Fruit fly (Drosophila melanogaster) Kc167 (cell line): ENCODE data around the gene CG32793.

Experiments used
- Myc ChIP-seq: fragments of >200 bp; optimal IDR thresholded peaks from 2 replicates; lab custom pipeline; 2017; ENCODE audit warnings: missing external identifiers
- Sin3A ChIP-seq: fragments of >200 bp; optimal IDR thresholded peaks from 2 replicates; lab custom pipeline; 2018; ENCODE audit warnings: missing external identifiers
- h ChIP-seq: fragments of >200 bp; optimal IDR thresholded peaks from 3 replicates; lab custom pipeline; 2018; ENCODE audit warnings: missing external identifiers
- insv ChIP-seq: fragments of >200 bp; optimal IDR thresholded peaks from 3 replicates; lab custom pipeline; 2018; ENCODE audit warnings: missing external identifiers
- psq ChIP-seq: fragments of >200 bp; optimal IDR thresholded peaks from 2 replicates; lab custom pipeline; 2017; ENCODE audit warnings: missing external identifiers
- ttk ChIP-seq: sonication (Bioruptor generic); optimal IDR thresholded peaks from 2 replicates; lab custom pipeline; 2017; ENCODE audit warnings: missing external identifiers

Gene CG32793

DNA sequence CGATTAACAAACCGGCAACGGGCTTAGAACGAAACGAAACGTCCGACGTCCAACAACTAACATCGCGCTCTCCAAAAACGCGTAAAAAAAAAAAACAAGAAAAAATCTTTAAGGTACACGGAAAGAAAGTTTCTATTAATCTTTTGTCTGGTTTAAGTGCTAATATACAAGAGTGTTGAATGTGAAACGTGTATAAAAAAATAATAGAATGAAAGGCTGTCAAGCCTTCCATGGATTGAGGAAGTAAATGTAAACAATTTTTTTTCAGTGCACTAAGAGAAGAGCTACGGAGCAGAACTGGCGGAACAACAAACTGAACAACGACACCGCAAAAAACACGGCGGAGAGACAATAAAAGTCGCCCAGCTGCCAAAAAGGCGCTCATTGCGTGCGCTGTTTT, 9.9 kb upstream of the CG32793 start, which contains the start of gene CG3588:
Gene CG3588 (plus strand): TSS at position 29 of the 400 bp plus-strand sequence.
- TF ChIP-seq insv (lab: Kevin White, UChicago) (no peak), ttk (no peak), Myc (lab: Kevin White, UChicago) (no peak)

DNA sequence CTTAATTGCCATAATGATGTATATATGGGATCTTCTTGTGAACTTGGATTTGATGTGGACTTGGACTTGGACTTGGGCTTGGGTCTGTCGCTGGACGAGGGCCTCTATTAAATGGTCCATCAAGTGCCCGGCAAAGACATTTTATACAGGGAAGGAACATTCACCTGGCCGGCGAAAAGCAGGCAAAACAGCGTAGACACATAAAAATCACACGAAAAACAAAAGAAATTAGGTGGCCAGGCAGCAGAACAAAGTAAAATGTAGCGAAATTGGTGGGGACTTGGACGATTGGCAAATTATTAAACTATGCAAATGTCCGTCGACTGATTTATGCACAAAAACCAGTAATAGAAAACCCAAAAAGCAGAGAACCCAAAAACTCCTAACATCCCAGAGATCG, 2.4 kb upstream of the CG32793 start, which contains the start of gene CG14424:
Gene CG14424 (minus strand): TSS at position 101 of the 400 bp plus-strand sequence.
- TF ChIP-seq psq (lab: Kevin White, UChicago) (no peak), Myc (lab: Kevin White, UChicago) (no peak)

DNA sequence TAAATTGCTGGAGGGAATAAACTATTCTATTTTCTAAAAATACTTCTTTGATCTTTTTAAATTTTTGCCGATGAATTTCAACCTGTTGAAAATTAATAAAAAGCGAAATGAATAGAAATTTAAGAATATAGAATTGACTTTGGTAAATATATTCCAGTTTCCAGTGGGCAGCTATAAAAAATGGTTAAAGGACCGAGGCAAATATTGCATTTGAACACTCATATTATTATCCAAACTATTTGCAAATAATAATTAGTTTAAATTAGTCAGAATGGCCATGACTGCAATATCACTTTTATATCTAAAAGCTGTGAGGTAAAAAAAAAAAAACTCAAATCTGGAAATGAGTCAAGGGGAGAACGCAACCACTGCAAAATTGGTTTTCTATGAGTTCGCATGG, 5.2 kb downstream of the CG32793 start, which contains the start of gene CG3592:
Gene CG3592 (plus strand): TSS at position 301 of the 400 bp plus-strand sequence.
- no peak for TF ChIP-seq insv (lab: Kevin White, UChicago)
- no peak for TF ChIP-seq Sin3A
- TF ChIP-seq h (lab: Kevin White, UChicago), result no peak
- TF ChIP-seq ttk, result no peak
- TF ChIP-seq Myc (lab: Kevin White, UChicago), result no peak
- no peak for TF ChIP-seq psq (lab: Kevin White, UChicago)

DNA sequence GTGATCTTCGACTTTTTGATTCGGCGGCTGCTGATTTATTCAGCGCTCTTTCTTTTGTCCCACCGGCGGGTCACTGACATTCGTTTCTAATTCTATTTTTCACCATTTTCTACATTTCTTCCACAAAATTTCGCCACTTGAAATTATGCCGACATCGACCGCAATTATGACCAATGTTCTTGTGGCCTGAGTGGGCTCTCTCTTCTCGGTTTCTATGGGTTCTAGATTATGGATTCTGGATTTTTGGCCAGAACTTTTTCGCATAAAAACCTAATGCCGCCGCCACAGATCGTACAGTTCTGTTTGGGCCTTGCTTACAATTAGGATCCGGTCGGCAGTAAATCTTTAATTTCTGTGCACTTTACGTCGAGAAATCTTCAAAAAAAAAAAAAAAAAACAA, 7.1 kb downstream of the CG32793 start, which contains the start of gene CG3598:
Gene CG3598 (plus strand): TSS at position 301 of the 400 bp plus-strand sequence.
- no peak for TF ChIP-seq Sin3A
- TF ChIP-seq ttk, result no peak
- TF ChIP-seq psq (lab: Kevin White, UChicago), result no peak
- TF ChIP-seq insv (lab: Kevin White, UChicago), result no peak
- TF ChIP-seq h (lab: Kevin White, UChicago), result no peak
- TF ChIP-seq Myc (lab: Kevin White, UChicago), result no peak

DNA sequence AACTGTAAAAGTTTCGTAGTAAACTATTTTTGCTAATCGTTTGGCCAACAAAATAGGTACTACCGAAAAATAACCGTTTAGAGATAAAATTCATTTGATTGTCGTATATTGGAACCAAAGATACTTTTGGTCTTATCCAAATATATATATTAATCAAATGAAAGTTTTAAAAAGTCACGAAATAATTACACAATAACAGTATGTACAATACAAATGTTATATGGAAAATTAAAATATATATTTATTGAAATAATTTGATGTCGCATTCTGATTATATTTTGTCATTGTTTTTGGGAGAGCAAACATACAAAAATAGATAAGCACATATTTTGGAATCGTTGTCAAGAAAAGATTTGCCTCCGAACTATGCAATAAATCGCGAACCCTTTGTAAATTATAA, 9.0 kb downstream of the CG32793 start, which contains the start of gene CG14420:
Gene CG14420 (plus strand): TSS at position 301 of the 400 bp plus-strand sequence.
- TF ChIP-seq psq (lab: Kevin White, UChicago) (no peak), Sin3A (no peak), ttk (no peak), Myc (lab: Kevin White, UChicago) (no peak), insv (lab: Kevin White, UChicago) (no peak)

DNA sequence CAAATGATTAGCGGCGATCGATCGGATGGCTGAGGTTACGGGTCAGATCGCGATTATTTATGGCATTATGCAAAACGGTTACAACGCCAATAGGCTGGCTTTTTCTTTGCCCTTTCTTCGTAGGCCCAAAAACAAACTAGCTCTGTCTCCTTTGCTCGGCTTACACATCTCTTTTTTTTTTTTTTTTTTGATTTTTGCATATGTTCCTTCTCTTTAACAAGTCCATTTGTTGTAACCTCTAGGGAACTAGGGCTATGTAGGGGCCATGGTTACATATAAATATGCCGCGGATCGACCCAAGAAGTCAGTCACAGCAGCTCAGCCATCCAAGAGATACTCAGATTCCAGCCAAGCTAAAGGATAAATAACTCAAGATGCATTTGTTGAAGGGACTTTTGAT, 11.5 kb downstream of the CG32793 start, which contains the start of gene CG14421:
Gene CG14421 (plus strand): TSS at position 301 of the 400 bp plus-strand sequence.
- TF ChIP-seq insv (lab: Kevin White, UChicago), result no peak
- no peak for TF ChIP-seq Sin3A
- TF ChIP-seq psq (lab: Kevin White, UChicago), result no peak
- TF ChIP-seq Myc (lab: Kevin White, UChicago), result no peak
- TF ChIP-seq h (lab: Kevin White, UChicago), result no peak
- no peak for TF ChIP-seq ttk

DNA sequence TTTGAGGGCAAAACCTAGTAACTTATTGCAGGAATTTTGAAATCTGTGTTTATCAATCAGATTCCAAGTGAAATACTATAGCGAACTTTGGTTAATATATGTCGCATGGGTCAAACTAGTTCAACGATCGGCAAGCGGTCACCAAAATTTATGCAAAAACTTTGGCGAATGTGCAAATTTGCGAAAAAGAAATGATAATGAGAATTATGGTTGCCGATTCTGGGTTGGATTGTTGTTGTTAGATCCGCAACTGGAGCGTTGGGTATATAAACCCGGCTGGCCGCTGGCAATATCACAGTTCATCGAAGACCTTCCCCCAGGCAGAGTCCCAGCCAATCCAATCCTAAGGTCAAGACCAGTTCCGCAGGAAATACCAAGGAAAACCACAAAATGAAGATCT, 13.5 kb downstream of the CG32793 start, which contains the start of gene CG14422:
Gene CG14422 (plus strand): TSS at position 301 of the 400 bp plus-strand sequence.
- TF ChIP-seq Sin3A (no peak), psq (lab: Kevin White, UChicago) (no peak), ttk (no peak), h (lab: Kevin White, UChicago) (no peak)

DNA sequence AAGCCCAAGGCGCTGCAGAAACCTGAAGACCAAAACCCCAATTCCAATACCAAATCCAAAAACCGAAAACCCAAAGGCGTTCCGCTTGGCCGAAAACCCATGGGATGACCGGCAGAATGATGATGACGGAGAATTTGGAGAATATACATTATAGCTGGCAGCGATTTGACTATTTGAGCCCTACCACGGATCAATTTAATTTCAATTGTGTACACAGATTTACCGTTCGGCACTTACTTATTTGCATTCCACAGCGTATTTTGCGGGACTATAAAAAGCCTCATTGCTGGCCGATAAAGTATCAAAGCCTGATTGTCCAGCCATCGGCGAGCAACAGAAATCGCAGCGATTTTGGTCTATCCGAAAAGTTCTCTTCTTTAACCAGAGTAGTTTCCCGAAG, 15.5 kb downstream of the CG32793 start, which contains the start of gene CG14423:
Gene CG14423 (plus strand): TSS at position 301 of the 400 bp plus-strand sequence.
- TF ChIP-seq psq (lab: Kevin White, UChicago) (no peak), h (lab: Kevin White, UChicago) (no peak), insv (lab: Kevin White, UChicago) (no peak), Sin3A (no peak), ttk (no peak), Myc (lab: Kevin White, UChicago) (no peak)

DNA sequence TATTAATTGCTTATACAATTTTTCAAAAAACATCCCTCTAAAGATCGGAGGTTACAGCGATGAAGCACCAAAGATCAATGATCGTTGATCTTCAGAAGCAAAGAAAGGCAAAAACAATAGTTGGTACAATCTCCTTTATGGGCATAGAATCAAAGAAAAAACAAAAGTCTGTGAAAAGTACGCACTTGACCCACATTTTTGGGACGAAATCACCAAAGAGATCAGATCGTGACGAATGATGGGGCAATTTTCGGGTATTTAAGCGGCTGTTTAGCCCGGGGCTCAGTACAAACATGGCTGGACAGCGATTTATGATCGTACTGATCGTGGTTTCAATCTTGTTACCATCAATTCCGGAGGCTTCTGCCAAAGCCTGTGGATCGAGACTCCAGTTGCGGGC, 17.2 kb downstream of the CG32793 start, which contains the start of gene CG17959:
Gene CG17959 (plus strand): TSS at position 301 of the 400 bp plus-strand sequence.
- TF ChIP-seq ttk (no peak), Sin3A (no peak), h (lab: Kevin White, UChicago) (no peak), insv (lab: Kevin White, UChicago) (no peak), Myc (lab: Kevin White, UChicago) (no peak), psq (lab: Kevin White, UChicago) (no peak)

DNA sequence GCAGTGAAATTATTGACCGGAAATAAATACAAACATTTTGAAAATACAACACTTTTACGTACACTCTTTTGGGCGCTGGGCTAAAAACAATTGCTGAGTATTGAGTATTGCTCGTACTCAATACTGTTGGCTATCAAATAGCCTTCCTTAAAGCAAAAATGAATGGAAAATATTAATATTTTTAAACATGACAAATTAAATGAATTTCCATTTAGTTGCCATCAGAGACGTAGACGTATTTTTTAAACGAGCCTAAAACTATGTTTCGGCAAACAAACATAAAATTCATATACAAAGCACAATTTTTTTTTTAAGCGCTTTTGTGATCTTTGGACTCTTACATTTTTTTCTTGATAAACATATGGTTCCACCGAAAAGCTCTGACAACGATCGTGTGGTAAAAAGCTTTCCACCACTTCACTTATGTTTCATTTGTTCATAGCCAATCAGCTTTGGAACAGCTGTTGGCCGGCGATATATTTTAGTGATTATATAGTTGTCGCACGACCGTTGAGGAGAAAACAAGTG, 18.0 kb downstream of the CG32793 start, which contains the start of gene CG3603:
Gene CG3603 (plus strand): TSS at position 490 of the 528 bp plus-strand sequence.
- TF ChIP-seq insv (lab: Kevin White, UChicago) (no peak), Myc (lab: Kevin White, UChicago) (no peak), ttk (no peak), psq (lab: Kevin White, UChicago) (no peak), h (lab: Kevin White, UChicago) (no peak), Sin3A (no peak)

DNA sequence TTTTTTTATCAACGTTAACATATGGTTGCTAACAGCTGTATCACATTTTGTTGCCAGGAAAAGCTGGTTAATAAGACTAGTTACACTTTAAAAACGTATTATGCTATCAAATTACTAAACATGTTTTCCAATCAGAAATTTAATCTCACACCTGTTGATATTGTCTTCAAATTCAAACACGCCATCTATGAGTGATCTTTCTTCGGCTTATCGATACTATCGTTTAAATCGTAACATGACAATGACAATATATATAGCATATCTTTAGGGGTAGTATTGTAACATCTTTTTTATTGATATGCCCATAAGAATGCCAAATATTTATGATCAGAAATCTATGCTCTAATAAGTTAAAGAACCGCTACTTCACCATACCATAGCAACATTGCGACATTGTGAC, 19.5 kb downstream of the CG32793 start:
- TF ChIP-seq ttk, result no peak
- no peak for TF ChIP-seq h (lab: Kevin White, UChicago)
- TF ChIP-seq psq (lab: Kevin White, UChicago), result no peak
- TF ChIP-seq Myc (lab: Kevin White, UChicago), result no peak
- TF ChIP-seq insv (lab: Kevin White, UChicago), result no peak
- no peak for TF ChIP-seq Sin3A

DNA sequence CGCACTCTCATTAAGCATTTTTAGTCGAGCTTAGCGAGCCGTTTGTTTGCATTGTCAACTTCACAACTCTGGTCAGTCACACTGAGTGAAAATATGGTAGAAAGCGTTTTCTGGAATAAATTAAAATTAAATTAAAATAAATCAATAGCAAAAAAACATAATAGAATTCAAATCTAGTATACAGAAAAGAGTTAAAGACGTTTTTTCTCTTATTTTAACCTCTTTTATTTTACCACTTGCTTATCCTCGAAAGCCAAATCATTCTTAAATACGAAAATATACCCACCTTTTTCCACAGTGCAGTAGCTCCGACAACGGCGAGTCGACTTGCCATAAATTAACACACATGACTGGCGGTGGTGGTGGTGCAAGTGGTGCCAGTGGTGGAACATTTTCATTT, 22.0 kb downstream of the CG32793 start:
- no peak for TF ChIP-seq insv (lab: Kevin White, UChicago)
- no peak for TF ChIP-seq Myc (lab: Kevin White, UChicago)
- no peak for TF ChIP-seq ttk
- no peak for TF ChIP-seq psq (lab: Kevin White, UChicago)
- TF ChIP-seq h (lab: Kevin White, UChicago), result no peak
- TF ChIP-seq Sin3A, result no peak
